Fruit fly (Drosophila melanogaster) whole organism, embryonic: ENCODE results near the gene CG15332.
A peak's percentile ranks its signal among the peaks of the same experiment; 100 is the strongest.

ENCODE experiments used
- Abd-B ChIP-seq: fragments of 200-800 bp; sonication (Bioruptor generic); optimal IDR thresholded peaks from 2 replicates; lab custom pipeline; 2018; ENCODE audit warnings: missing biosample characterization, mild to moderate bottlenecking, missing genetic modification characterization, moderate library complexity
- Antp ChIP-seq: fragments of 200-800 bp; sonication (Bioruptor generic); optimal IDR thresholded peaks from 3 replicates; lab custom pipeline; 2016; ENCODE audit warnings: missing biosample characterization, missing genetic modification characterization
- BEAF-32 ChIP-seq: fragments of 200-800 bp; sonication (Bioruptor generic); optimal IDR thresholded peaks from 3 replicates; lab custom pipeline; 2017; ENCODE audit warnings: missing biosample characterization, missing genetic modification characterization, mild to moderate bottlenecking, moderate library complexity, missing genetic modification reagents
- C15 ChIP-seq: fragments of 200-800 bp; sonication (Bioruptor generic); IDR thresholded peaks from 3 replicates; pipeline ENCODE4 v1.3.6; 2022; ENCODE audit warnings: missing biosample characterization, missing genetic modification characterization
- CG10431 ChIP-seq: fragments of 200-800 bp; sonication (Bioruptor generic); optimal IDR thresholded peaks from 3 replicates; lab custom pipeline; 2018; ENCODE audit warnings: missing biosample characterization, mild to moderate bottlenecking, missing genetic modification characterization
- CG15269 ChIP-seq: fragments of 200-800 bp; sonication (Bioruptor generic); optimal IDR thresholded peaks from 2 replicates; lab custom pipeline; 2018; ENCODE audit warnings: missing biosample characterization, mild to moderate bottlenecking, missing genetic modification characterization, moderate library complexity
- CG15514 ChIP-seq: fragments of 200-800 bp; sonication (Bioruptor generic); optimal IDR thresholded peaks from 3 replicates; lab custom pipeline; 2017; ENCODE audit warnings: missing biosample characterization, missing genetic modification characterization, mild to moderate bottlenecking, moderate library complexity, missing genetic modification reagents
- CG15601 ChIP-seq: fragments of 200-800 bp; sonication (Bioruptor generic); optimal IDR thresholded peaks from 3 replicates; lab custom pipeline; 2019; ENCODE audit warnings: missing biosample characterization, mild to moderate bottlenecking, missing genetic modification characterization, moderate library complexity
- CG15696 ChIP-seq: fragments of 200-800 bp; sonication (Bioruptor generic); optimal IDR thresholded peaks from 2 replicates; lab custom pipeline; 2019; ENCODE audit warnings: missing biosample characterization, mild to moderate bottlenecking, missing genetic modification characterization, moderate library complexity
- CG2712 ChIP-seq: fragments of 200-800 bp; optimal IDR thresholded peaks from 3 replicates; lab custom pipeline; 2019; ENCODE audit warnings: missing biosample characterization, mild to moderate bottlenecking, missing genetic modification characterization, moderate library complexity
- CG31224 ChIP-seq: fragments of 200-800 bp; sonication (Bioruptor generic); IDR thresholded peaks from 2 replicates; pipeline ENCODE4 v1.3.6; 2022; ENCODE audit warnings: missing biosample characterization, missing genetic modification characterization
- CG34376 ChIP-seq: fragments of 200-800 bp; sonication (Bioruptor generic); optimal IDR thresholded peaks from 2 replicates; lab custom pipeline; 2018; ENCODE audit warnings: missing biosample characterization, mild to moderate bottlenecking, missing genetic modification characterization
- CG34422 ChIP-seq: fragments of 200-800 bp; sonication (Bioruptor generic); IDR thresholded peaks from 3 replicates; pipeline ENCODE4 v1.3.6; 2022; ENCODE audit warnings: missing biosample characterization, missing genetic modification characterization
- CG3847 ChIP-seq: fragments of 200-800 bp; sonication (Bioruptor generic); IDR thresholded peaks from 2 replicates; pipeline ENCODE4 v1.3.6; 2022; ENCODE audit warnings: missing biosample characterization, missing genetic modification characterization
- CG6175 ChIP-seq: fragments of 200-800 bp; sonication (Bioruptor generic); IDR thresholded peaks from 3 replicates; pipeline ENCODE4 v1.3.6; 2022; ENCODE audit warnings: missing biosample characterization, missing genetic modification characterization
- CG8478 ChIP-seq: fragments of >200 bp; optimal IDR thresholded peaks from 2 replicates; lab custom pipeline; 2018
- CG8924 ChIP-seq: fragments of 200-800 bp; optimal IDR thresholded peaks from 3 replicates; lab custom pipeline; 2019; ENCODE audit warnings: missing biosample characterization, mild to moderate bottlenecking, missing genetic modification characterization, moderate library complexity
- CG9609 ChIP-seq: fragments of 200-800 bp; sonication (Bioruptor generic); optimal IDR thresholded peaks from 3 replicates; lab custom pipeline; 2016; ENCODE audit warnings: missing biosample characterization, missing genetic modification characterization
- CG9932 ChIP-seq: fragments of 200-800 bp; sonication (Bioruptor generic); IDR thresholded peaks from 2 replicates; pipeline ENCODE4 v1.3.6; 2022; ENCODE audit warnings: missing biosample characterization, missing genetic modification characterization
- ERR ChIP-seq: fragments of 200-800 bp; sonication (Bioruptor generic); optimal IDR thresholded peaks from 2 replicates; lab custom pipeline; 2016; ENCODE audit warnings: missing biosample characterization, missing genetic modification characterization
- Ets97D ChIP-seq: fragments of 200-800 bp; sonication (Bioruptor generic); optimal IDR thresholded peaks from 3 replicates; lab custom pipeline; 2016; ENCODE audit warnings: missing biosample characterization, missing genetic modification characterization
- Gug ChIP-seq: fragments of 200-800 bp; sonication (Bioruptor generic); IDR thresholded peaks from 4 replicates; pipeline ENCODE4 v1.3.6; 2022; ENCODE audit warnings: missing biosample characterization, missing genetic modification characterization
- HHEX ChIP-seq: fragments of 200-800 bp; sonication (Bioruptor generic); optimal IDR thresholded peaks from 3 replicates; lab custom pipeline; 2017; ENCODE audit warnings: missing biosample characterization, mild to moderate bottlenecking, missing genetic modification characterization, missing genetic modification reagents
- HLH4C ChIP-seq: fragments of 200-800 bp; sonication (Bioruptor generic); IDR thresholded peaks from 3 replicates; pipeline ENCODE4 v1.3.6; 2022; ENCODE audit warnings: missing biosample characterization, missing genetic modification characterization; ENCODE audit not compliant: partially characterized antibody
- Hmr ChIP-seq: fragments of 200-800 bp; sonication (Bioruptor generic); optimal IDR thresholded peaks from 3 replicates; lab custom pipeline; 2017; ENCODE audit warnings: mild to moderate bottlenecking, missing biosample characterization, missing genetic modification reagents, missing genetic modification characterization
- Med ChIP-seq: fragments of 200-800 bp; sonication (Bioruptor generic); peaks from one replicate; lab custom pipeline; 2016; ENCODE audit warnings: missing biosample characterization, missing genetic modification characterization, mild to moderate bottlenecking, inconsistent platforms, moderate library complexity
- Opbp ChIP-seq: fragments of 200-800 bp; sonication (Bioruptor generic); IDR thresholded peaks from 3 replicates; pipeline ENCODE4 v1.3.6; 2022; ENCODE audit warnings: missing biosample characterization, missing genetic modification characterization; ENCODE audit not compliant: partially characterized antibody
- Rx ChIP-seq: fragments of 200-800 bp; sonication (Bioruptor generic); IDR thresholded peaks from 2 replicates; pipeline ENCODE4 v1.3.6; 2022; ENCODE audit warnings: missing biosample characterization, missing genetic modification characterization
- Xrp1 ChIP-seq: fragments of 200-800 bp; sonication (Bioruptor generic); IDR thresholded peaks from 2 replicates; pipeline ENCODE4 v1.3.6; 2022; ENCODE audit warnings: missing biosample characterization, missing genetic modification characterization
- al ChIP-seq: fragments of 200-800 bp; sonication (Bioruptor generic); IDR thresholded peaks from 2 replicates; pipeline ENCODE4 v1.3.6; 2022; ENCODE audit warnings: missing biosample characterization, missing genetic modification characterization
- crc ChIP-seq: fragments of 200-800 bp; sonication (Bioruptor generic); optimal IDR thresholded peaks from 2 replicates; lab custom pipeline; 2016; ENCODE audit warnings: missing biosample characterization, missing genetic modification characterization
- dmrt99B ChIP-seq: fragments of 200-800 bp; sonication (Bioruptor generic); optimal IDR thresholded peaks from 2 replicates; lab custom pipeline; 2018; ENCODE audit warnings: missing biosample characterization, mild to moderate bottlenecking, missing genetic modification characterization, moderate library complexity
- ftz-f1 ChIP-seq: fragments of 200-800 bp; sonication (Bioruptor generic); optimal IDR thresholded peaks from 2 replicates; lab custom pipeline; 2016; ENCODE audit warnings: missing biosample characterization, missing genetic modification characterization
- gcm2 ChIP-seq: fragments of 200-800 bp; sonication (Bioruptor generic); optimal IDR thresholded peaks from 2 replicates; lab custom pipeline; 2016; ENCODE audit warnings: missing biosample characterization, missing genetic modification characterization
- gfzf ChIP-seq: fragments of 200-800 bp; sonication (Bioruptor generic); optimal IDR thresholded peaks from 2 replicates; lab custom pipeline; 2016; ENCODE audit warnings: missing biosample characterization, mild to moderate bottlenecking, missing genetic modification characterization, moderate library complexity
- hbn ChIP-seq: fragments of 200-800 bp; sonication (Bioruptor generic); IDR thresholded peaks from 2 replicates; pipeline ENCODE4 v1.3.6; 2022; ENCODE audit warnings: missing biosample characterization, missing genetic modification characterization; ENCODE audit not compliant: partially characterized antibody
- jing ChIP-seq: fragments of 200-800 bp; sonication (Bioruptor generic); optimal IDR thresholded peaks from 2 replicates; lab custom pipeline; 2018; ENCODE audit warnings: missing biosample characterization, mild to moderate bottlenecking, missing genetic modification characterization
- lola ChIP-seq, 3 experiments: fragments of >200 bp in 2 of 3; fragments of 200-800 bp in 1 of 3; sonication (Bioruptor generic) in 1 of 3; optimal IDR thresholded peaks; 2 replicates each; lab custom pipeline; 2017 to 2019; ENCODE audit warnings: missing biosample characterization in 3 of 3, missing genetic modification characterization in 3 of 3, mild to moderate bottlenecking in 1 of 3, moderate library complexity in 1 of 3
- mirr ChIP-seq: fragments of 200-800 bp; sonication (Bioruptor generic); optimal IDR thresholded peaks from 3 replicates; lab custom pipeline; 2018; ENCODE audit warnings: missing biosample characterization, mild to moderate bottlenecking, missing genetic modification characterization
- nerfin-2 ChIP-seq: fragments of 200-800 bp; sonication (Bioruptor generic); IDR thresholded peaks from 2 replicates; pipeline ENCODE4 v1.3.6; 2022; ENCODE audit warnings: missing biosample characterization, missing genetic modification characterization; ENCODE audit not compliant: partially characterized antibody
- p53 ChIP-seq: fragments of 200-800 bp; sonication (Bioruptor generic); optimal IDR thresholded peaks from 2 replicates; lab custom pipeline; 2016; ENCODE audit warnings: missing biosample characterization, missing genetic modification characterization
- row ChIP-seq: fragments of 200-800 bp; sonication (Bioruptor generic); IDR thresholded peaks from 3 replicates; pipeline ENCODE4 v1.3.6; 2022; ENCODE audit warnings: missing biosample characterization, missing genetic modification characterization
- sc ChIP-seq, 3 experiments: fragments of >200 bp in 2 of 3; fragments of 200-800 bp in 1 of 3; sonication (Bioruptor generic) in 1 of 3; optimal IDR thresholded peaks; 2 replicates in 2 of 3; 3 replicates in 1 of 3; lab custom pipeline; 2017; ENCODE audit warnings: mild to moderate bottlenecking in 1 of 3, missing biosample characterization in 1 of 3, missing genetic modification characterization in 1 of 3, missing genetic modification reagents in 1 of 3
- scrt ChIP-seq: fragments of 200-800 bp; sonication (Bioruptor generic); optimal IDR thresholded peaks from 2 replicates; lab custom pipeline; 2018; ENCODE audit warnings: missing biosample characterization, mild to moderate bottlenecking, missing genetic modification characterization, moderate library complexity
- slp2 ChIP-seq: fragments of 200-800 bp; sonication (Bioruptor generic); optimal IDR thresholded peaks from 2 replicates; lab custom pipeline; 2016; ENCODE audit warnings: missing biosample characterization, missing genetic modification characterization
- sug ChIP-seq: fragments of 200-800 bp; optimal IDR thresholded peaks from 2 replicates; lab custom pipeline; 2019; ENCODE audit warnings: missing biosample characterization, mild to moderate bottlenecking, missing genetic modification characterization, moderate library complexity
- yki ChIP-seq: fragments of >200 bp; optimal IDR thresholded peaks from 3 replicates; lab custom pipeline; 2018
- zf30C ChIP-seq: fragments of 200-800 bp; sonication (Bioruptor generic); optimal IDR thresholded peaks from 3 replicates; lab custom pipeline; 2018; ENCODE audit warnings: missing biosample characterization, mild to moderate bottlenecking, missing genetic modification characterization

The CG15332 gene

DNA sequence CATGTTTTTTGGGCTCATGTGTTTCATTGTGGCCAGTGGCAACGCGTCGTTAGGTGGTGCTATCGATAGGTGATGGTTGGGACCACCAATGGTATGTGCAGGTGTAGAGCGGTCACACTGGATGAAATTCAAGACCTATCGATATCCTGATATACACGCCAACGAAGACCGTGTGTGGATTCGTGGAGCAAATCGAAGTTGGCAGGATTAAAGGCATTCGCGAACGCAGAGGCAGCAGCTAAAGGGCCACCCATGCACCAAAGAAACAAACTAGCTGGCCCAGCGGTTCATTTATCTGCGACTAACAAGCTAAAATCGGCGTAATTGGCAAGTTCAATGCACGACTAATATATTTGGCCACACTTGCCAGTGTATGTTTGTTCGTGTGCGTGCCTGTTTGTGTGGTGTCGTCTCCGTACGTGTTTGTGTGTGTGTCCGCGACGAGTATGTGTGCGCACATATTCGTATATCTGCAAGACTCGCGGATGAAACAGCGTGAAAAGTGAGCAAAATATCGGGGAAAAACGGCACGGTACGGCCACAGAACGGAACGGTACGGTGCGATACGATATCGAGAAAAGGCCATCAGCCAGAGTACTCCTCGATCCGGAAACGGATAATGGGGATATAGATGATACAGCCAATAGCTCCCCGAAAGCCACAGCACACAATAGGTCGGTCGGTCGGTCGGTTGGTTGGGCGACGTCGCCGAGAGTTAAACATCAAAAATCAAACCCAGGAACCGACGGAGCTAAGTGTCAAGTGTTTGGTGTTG lies 19.8 kb downstream of the CG15332 start, which contains the start of gene Ubr3 (continued):
- TF ChIP-seq HLH4C (peak; percentile 81), CG15696 (no peak), row (GFP tag; lab: Robert Waterston, UW) (peak; percentile 26; the same call in 1 of the 3 replicates), CG31224 (GFP tag; lab: Robert Waterston, UW) (no peak), Rx (0 out of 2 replicates have a peak, but pooled peaks have one; percentile 11), Opbp (GFP tag; lab: Robert Waterston, UW) (peak; percentile 69; the same call in 2 of the 3 replicates), slp2 (GFP tag; lab: Kevin White, UChicago) (peak; percentile 3), lola (GFP tag; optimal IDR thresholded peaks at IDR 0.05; lab: Kevin White, UChicago) (no peak), CG15514 (GFP tag; lab: Kevin White, UChicago) (peak; percentile 37), al (GFP tag; lab: Robert Waterston, UW) (0 out of 2 replicates have a peak, but pooled peaks have one; percentile 8), C15 (no peak), CG6175 (peak; percentile 90), Xrp1 (GFP tag; lab: Robert Waterston, UW) (no peak), CG34422 (peak; percentile 31; the same call in 1 of the 3 replicates), p53 (peak; percentile 27), HHEX (GFP tag; lab: Kevin White, UChicago) (peak; percentile 0), CG15601 (tag; lab: Kevin White, UChicago) (no peak), CG9609 (peak; percentile 2), jing (GFP tag; lab: Kevin White, UChicago) (no peak), yki (lab: Kevin White, UChicago) (no peak), sug (tag; lab: Kevin White, UChicago) (peak; percentile 57), CG9932 (GFP tag; lab: Robert Waterston, UW) (peak; percentile 44), CG34376 (GFP tag; lab: Kevin White, UChicago) (peak; percentile 55), zf30C (no peak), hbn (peak; percentile 42; the same call in 1 of the 2 replicates), CG8924 (tag; lab: Kevin White, UChicago) (peak; percentile 19), nerfin-2 (GFP tag; lab: Robert Waterston, UW) (peak; percentile 66), crc (GFP tag; lab: Kevin White, UChicago) (no peak), CG3847 (GFP tag; lab: Robert Waterston, UW) (peak; percentile 32), ERR (GFP tag; lab: Kevin White, UChicago) (no peak), sc (optimal IDR thresholded peaks at IDR 0.05; lab: Kevin White, UChicago) (no peak), sc (GFP tag; optimal IDR thresholded peaks at IDR 0.05; lab: Kevin White, UChicago) (no peak), gfzf (GFP tag; lab: Kevin White, UChicago) (peak; percentile 69), Hmr (GFP tag; lab: Kevin White, UChicago) (peak; percentile 51), CG15269 (tag; lab: Kevin White, UChicago) (peak; percentile 2), CG2712 (tag; lab: Kevin White, UChicago) (peak; percentile 10), scrt (no peak), Gug (GFP tag; lab: Robert Waterston, UW) (no peak), dmrt99B (tag; lab: Kevin White, UChicago) (no peak), ftz-f1 (GFP tag; lab: Kevin White, UChicago) (peak; percentile 7), Abd-B (GFP tag; lab: Kevin White, UChicago) (peak; percentile 25), Med (GFP tag; lab: Kevin White, UChicago) (peak; percentile 67), CG8478 (lab: Kevin White, UChicago) (peak; percentile 95), Antp (GFP tag; lab: Kevin White, UChicago) (no peak), gcm2 (no peak), CG10431 (no peak), BEAF-32 (GFP tag; lab: Kevin White, UChicago) (peak; percentile 87), Ets97D (peak; percentile 92), mirr (no peak)
